Worm (Caenorhabditis elegans) whole organism, early embryonic: Measurements from ENCODE around the gene dyf-11.

ENCODE experiments used
- ceh-13 ChIP-seq: fragments of 200-800 bp; sonication (Bioruptor generic); optimal IDR thresholded peaks from 2 replicates; lab custom pipeline; 2018; ENCODE audit warnings: mild to moderate bottlenecking, missing genetic modification characterization, missing compliant biosample characterization
- flt-1 ChIP-seq: fragments of 200-800 bp; sonication (Bioruptor generic); IDR thresholded peaks from 2 replicates; pipeline ENCODE4 v1.3.6; 2022; ENCODE audit warnings: missing genetic modification characterization, missing compliant biosample characterization
- tbx-11 ChIP-seq: fragments of 200-800 bp; sonication (Bioruptor generic); IDR thresholded peaks from 2 replicates; pipeline ENCODE4 v1.3.6; 2022; ENCODE audit warnings: missing genetic modification characterization, missing compliant biosample characterization

ce11 chrX:787992-788391, 24.4 kb downstream of the dyf-11 start, which contains the start of gene attf-5:
- TF ChIP-seq flt-1 (GFP tag; lab: Robert Waterston, UW) = no peak
- TF ChIP-seq ceh-13 (GFP tag; lab: Kevin White, UChicago) = no peak
- no peak for TF ChIP-seq tbx-11
